Fruit fly (Drosophila melanogaster): ENCODE results near the gene Patj.

DNA sequence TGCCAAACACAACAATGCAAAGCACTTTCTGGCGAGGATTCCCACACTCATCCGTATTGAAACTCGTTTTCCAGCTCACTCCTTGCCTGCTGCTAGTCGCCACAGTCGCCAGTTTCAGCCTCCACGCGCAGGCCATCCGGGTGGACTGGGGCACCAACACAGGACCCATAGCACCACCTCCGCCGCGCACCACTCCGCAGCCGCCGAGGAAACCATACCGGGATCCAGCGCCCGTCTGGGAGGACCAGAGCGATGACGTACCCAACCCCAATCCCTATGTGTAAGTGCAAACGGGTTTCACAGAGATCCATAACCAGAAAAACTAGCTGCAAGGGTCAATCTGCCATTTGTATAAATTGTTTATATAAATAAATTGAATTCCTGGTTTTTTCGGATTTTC, 22.5 kb downstream of the Patj start:
- no peak for TF ChIP-seq CG14655 (GFP tag; optimal IDR thresholded peaks at IDR 0.05)
- no peak for TF ChIP-seq CG9948 (tag; optimal IDR thresholded peaks at IDR 0.05)
- TF ChIP-seq CG8301 (tag; optimal IDR thresholded peaks at IDR 0.05), result no peak
- TF ChIP-seq CG8159 (tag; optimal IDR thresholded peaks at IDR 0.05), result no peak
- TF ChIP-seq CG15710 (tag; optimal IDR thresholded peaks at IDR 0.05), result no peak
- no peak for TF ChIP-seq fd96Ca (GFP tag; IDR thresholded peaks at IDR 0.05)
- TF ChIP-seq EcR (GFP tag; optimal IDR thresholded peaks at IDR 0.05), result peak; percentile 84
- no peak; the same call in 2 of the 3 replicates for TF ChIP-seq CG4496 (GFP tag; IDR thresholded peaks at IDR 0.05)
- TF ChIP-seq CG32121 (GFP tag; IDR thresholded peaks at IDR 0.05), result no peak
- TF ChIP-seq CG17806 (tag; optimal IDR thresholded peaks at IDR 0.05), result no peak
- no peak for TF ChIP-seq CG34367 (tag; optimal IDR thresholded peaks at IDR 0.05)

Data from whole organism, pupa.